Fruit fly (Drosophila melanogaster) whole organism, larva: ENCODE results near the gene CG43702.

Experiments
- noc ChIP-seq: fragments of 200-800 bp; sonication (Bioruptor generic); optimal IDR thresholded peaks from 3 replicates; lab custom pipeline; 2019; ENCODE audit warnings: missing biosample characterization, mild to moderate bottlenecking, missing genetic modification characterization, moderate library complexity

The CG43702 gene

dm6 chr3L:21291055-21291454 lies 7.4 kb upstream of the CG43702 start:
- no peak for TF ChIP-seq noc

- no peak for TF ChIP-seq noc
These were observed 5.8 kb upstream of the CG43702 start, which contains the start of gene Cpr78Ca for dm6 chr3L:21292700-21293099. Gene Cpr78Ca (minus strand): TSS chr3L:21292800.

DNA sequence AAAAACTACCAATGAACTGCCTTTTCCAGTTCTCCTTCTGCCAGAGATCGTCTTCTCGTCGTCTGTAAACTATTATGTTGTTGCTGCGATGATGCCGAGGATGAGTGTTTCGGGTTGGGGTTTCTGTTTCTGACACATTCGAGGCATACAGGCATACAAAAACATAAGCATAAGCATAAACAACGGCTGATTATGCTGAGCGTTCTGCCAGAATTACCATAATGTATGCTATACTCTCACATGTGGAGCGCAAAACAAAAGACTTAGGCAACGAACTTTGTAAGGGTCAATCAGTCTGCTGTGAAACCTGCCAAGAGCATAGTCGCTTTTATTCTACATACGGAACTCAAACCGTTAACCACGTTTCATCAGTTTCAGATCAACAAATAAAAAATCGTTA lies 4.3 kb upstream of the CG43702 start, which contains the start of gene Cpr78Cb:
Gene Cpr78Cb, plus strand, starts transcription at position 291 of the 400 bp plus-strand sequence.
- TF ChIP-seq noc, result no peak

- no peak for TF ChIP-seq noc
These were observed 772 bp upstream of the CG43702 start, which contains the start of gene Edg78E for dm6 chr3L:21297703-21298102. Gene Edg78E (minus strand): TSS chr3L:21297803.

- no peak for TF ChIP-seq noc
These were observed 728 bp downstream of the CG43702 start for dm6 chr3L:21299203-21299602.

dm6 chr3L:21300280-21300679 lies 1.8 kb downstream of the CG43702 start, which contains the start of gene Cpr78Cc:
Gene Cpr78Cc (plus strand): TSS chr3L:21300580.
- no peak for TF ChIP-seq noc

DNA sequence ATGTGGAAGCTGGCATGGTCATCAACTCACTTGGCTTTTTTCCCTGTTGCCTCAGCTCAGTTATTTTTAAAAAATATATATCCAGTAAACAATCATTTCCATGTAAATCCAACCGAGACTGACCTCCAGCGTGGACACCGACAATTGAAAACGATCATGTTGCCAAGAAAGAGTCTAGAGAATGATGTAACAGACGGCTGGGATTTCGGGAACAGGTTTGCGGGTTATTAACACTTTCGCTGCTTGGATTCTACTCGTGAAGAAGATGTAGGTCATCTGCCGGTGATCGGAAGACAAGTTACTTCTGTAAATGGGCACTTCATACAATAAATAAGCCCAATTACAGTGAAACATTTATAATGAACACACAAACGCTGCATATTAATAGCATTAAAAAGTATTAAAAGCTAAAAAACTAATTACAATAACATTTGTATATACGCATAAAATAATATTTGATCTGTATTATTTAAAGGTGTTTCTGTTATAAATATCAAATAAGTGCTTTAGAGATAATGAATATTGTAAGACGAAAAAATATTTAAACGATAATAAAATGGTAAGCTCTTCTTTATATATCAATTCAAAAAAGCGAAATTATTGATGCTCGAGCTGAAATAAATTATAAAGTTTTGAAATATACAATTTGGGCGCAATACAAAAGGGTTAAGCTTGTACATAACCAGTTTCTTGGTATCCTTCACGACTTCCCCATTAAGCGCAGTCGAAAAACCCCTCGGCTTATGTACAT lies 3.4 kb downstream of the CG43702 start:
- no peak for TF ChIP-seq noc

dm6 chr3L:21302493-21302892 lies 4.0 kb downstream of the CG43702 start:
- no peak for TF ChIP-seq noc

DNA sequence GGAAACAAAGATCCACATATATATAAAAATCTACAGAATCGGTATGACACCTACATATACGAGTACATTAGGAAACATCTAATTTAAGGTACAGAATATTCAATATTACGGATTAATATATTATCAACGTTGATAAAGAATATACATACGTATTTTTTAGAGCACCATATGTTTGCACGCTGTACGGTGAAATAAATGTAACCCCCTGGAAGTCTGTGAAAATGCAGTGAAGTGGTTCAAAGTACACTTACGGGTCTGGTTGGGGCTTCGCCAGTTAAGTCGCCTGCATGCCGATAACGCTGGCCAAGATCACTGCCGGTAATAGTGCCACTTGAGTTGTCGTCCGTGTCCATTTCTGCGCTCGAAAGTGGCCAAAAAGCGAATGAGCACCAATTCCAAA lies 5.2 kb downstream of the CG43702 start:
- TF ChIP-seq noc, result no peak

DNA sequence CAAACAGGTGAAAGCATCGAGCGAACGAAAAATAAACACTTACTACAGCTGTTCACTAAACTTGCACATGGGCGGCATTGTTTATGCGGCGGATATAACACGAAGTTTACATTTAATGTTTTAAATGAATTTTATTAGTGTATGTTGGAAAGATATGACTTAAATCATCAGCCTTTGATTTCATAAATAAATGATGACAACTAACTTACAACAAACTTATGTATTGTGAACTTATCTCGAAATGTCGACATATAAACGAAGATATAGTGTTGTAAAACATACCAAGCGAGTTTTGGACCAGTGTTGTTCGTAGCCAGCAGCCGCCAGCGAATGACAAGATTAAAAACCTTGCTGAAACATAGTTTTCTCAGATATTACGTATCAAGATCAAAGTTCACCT lies 5.9 kb downstream of the CG43702 start, which contains the start of the genes CG11309 and CG7632:
Gene CG11309, minus strand, starts transcription at position 259 of the 400 bp plus-strand sequence.
Gene CG7632, plus strand, starts transcription at position 298 of the 400 bp plus-strand sequence.
- peak; percentile 100 for TF ChIP-seq noc

DNA sequence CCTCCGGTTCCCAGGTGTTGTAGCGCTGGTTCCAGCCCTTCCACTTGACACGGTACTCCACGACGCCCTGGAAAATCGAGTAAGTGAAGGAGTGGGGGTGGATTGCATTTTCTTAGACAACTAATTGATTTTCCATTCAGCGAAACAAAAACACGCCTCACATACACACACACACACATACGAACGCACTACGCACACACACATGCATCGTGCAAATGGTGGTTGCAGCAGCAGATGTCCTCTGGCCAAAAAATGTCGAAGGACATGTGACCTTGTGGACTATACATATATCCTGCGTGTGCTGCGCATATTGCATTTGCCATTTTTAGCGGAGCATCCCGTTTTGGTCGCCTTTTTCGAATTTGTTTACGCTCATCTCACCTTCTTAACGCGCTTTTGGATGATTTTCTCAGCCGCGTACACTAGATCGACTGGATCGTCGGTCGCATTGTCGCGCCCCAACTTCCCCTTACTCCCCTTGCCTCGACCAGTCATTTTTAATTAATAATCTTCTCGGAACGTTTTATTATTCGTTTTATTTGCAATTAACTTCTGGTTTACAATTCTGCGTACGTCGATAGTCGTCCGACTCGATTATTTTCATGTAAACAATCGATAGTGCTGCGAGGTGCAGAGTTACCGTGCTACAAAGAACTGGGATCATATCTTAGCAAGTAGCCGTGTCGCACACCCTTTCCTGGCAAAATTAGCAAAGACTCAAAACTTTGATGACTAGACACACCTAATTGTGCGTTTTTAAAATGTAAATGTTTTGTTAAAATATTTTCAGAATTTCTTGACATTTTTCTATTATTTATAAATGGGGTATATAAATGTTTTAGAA lies 19.2 kb downstream of the CG43702 start, which contains the start of gene Pc:
Gene Pc, minus strand, starts transcription at position 605 of the 844 bp plus-strand sequence.
- TF ChIP-seq noc, result no peak

DNA sequence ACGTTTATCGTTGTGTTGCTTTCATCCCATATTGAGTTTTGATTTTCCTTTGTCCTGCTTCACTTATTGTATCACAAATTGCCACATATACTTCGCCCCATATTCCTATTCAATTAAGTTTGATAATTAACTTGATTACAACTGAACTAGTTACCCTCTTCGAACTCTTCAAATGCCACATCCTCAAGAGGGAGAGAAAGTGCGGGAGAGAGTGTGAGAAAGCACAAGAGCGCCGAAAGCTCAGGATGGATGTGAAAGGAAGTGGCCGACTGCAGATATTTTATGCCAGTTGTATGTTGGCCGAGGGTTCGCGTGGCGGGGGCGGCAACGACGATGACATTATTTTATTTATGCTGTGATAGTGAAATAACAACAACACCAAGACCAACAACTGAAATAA lies 20.0 kb downstream of the CG43702 start, which contains the start of gene Rab26:
Gene Rab26, plus strand, starts transcription at position 301 of the 400 bp plus-strand sequence.
- no peak for TF ChIP-seq noc

DNA sequence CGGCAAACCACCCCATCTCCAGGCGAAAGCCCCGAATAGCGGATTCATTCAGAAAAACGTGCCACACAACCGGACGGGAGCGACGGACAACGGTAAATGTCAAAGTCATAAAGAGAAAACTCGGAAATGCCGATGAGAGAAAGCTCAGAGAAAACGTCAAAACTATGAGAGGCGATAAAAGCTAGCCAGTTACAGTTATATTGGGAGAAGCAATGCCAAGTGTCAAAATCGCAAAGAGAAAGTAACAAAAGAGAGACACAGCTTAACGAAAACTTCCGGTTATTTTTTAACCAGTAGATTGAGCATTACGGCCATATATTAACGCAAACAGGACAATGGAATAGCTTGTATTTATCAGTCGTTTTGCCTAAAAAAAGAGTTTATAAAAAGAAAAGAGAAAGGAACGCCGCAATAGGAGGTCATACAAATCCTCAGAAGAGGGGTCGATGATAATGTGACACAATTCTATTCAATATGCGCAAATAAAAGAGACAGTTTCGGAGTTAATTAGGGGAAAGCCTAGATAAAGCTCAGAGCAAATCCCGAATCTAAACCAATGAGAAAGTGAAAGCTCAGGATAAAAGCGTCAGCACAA lies 20.9 kb downstream of the CG43702 start:
- TF ChIP-seq noc, result no peak

DNA sequence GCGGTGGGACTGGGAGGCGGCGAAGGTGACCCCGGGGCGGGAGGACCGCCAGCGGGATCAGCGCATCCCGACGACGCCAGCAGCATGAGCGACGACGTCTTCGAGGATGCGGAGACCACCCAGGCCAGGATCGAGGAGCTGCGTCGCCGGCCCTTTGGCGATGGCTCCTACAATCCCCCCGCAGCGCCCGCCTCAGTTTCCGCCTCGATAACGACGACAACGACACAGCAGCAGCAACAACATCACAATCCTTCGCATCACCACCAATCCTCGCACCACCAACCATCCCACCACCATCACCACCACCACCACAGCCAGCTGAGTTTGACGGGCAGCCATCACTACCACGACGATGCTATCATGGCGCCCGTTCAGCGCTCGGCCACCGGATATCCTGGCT lies 21.5 kb downstream of the CG43702 start:
- TF ChIP-seq noc, result no peak

DNA sequence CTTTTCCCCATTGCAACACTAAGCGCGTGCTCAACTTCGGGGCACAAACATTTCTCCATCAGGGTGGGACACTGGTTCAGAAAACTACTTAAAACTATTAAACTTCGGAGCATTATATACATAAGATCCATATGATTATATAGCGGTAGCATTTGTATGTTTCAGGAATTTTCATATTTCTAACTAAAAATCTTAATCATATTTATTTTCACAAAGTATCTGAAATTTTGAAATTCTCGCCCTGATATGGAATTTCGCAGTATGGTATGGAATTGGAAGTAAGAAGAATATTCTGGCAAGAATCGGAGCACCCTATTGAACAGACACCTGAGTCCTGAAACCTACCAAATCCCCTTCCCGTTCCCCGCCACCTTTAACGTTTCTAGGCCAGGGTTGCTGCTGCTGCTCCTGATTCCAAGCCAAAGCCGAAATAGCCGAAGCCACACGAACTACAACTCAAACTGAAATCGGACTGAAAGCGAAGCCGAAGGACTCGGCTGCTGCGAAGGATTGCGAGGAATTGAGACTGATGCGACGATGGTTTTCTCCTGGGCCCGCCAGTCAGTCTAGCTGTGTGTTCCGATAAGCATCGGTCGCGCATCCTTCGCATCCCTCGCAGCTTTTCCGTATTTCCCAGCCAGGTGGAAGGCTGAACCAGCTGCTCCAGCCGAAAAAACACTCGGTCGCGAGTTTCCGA lies 23.5 kb downstream of the CG43702 start:
- TF ChIP-seq noc, result no peak

dm6 chr3L:21324724-21325123 lies 26.2 kb downstream of the CG43702 start:
- TF ChIP-seq noc, result no peak
